Worm (Caenorhabditis elegans): ENCODE data around the gene rif-1.2.

DNA sequence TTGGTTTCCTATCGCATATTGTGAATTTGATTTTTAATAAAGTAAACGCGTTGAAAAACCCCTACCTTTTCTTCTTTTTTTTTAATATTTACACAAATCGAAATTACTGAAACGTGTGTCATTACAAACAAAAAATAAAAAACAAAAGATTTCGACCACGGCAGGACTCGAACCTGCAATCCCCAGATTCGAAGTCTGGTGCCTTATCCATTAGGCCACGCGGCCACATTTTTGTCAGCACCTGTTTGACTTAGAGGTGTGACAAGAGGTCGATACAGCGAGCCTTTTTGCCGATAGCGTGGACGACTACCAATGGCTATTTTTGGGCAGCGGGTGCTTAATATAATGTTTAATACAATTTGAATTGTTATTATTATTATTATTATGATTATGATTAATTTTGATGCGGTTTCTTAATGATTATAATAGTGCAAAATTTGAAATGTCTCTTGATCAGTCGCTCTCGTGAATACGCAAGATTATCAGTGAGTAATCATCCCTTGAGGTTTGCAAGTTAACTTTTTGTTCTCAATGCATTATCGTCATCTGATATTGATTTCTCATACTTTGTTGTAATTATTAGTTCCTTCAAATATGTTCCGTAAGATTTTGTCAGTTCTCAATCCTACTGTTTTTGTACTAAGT, 33.3 kb downstream of the rif-1.2 start, which contains the start of gene srd-44:
- TF ChIP-seq klf-2 (GFP tag; conservative IDR thresholded peaks at IDR 0.05) (no peak), med-1 (GFP tag; optimal IDR thresholded peaks at IDR 0.05; ENCODE audit: insufficient read depth) (no peak), tab-1 (GFP tag; IDR thresholded peaks at IDR 0.05) (no peak), T22C8.4 (GFP tag; IDR thresholded peaks at IDR 0.05) (0 out of 2 replicates have a peak, but pooled peaks have one; percentile 24), ztf-23 (GFP tag; IDR thresholded peaks at IDR 0.05) (no peak), flt-1 (GFP tag; IDR thresholded peaks at IDR 0.05) (no peak), cog-1 (tag; optimal IDR thresholded peaks at IDR 0.05) (no peak)

Measured in whole organism, midembryonic.